Worm (Caenorhabditis elegans): ENCODE data around the gene acp-3.

The acp-3 gene

ce11 chrII:8437035-8437434 is at the start of gene acp-3:
Gene acp-3, minus strand, starts transcription at chrII:8437135.
- TF ChIP-seq F13C5.2 (tag; optimal IDR thresholded peaks at IDR 0.05) (no peak), ets-7 (tag; optimal IDR thresholded peaks at IDR 0.05) (no peak), scrt-1 (GFP tag; IDR thresholded peaks at IDR 0.05) (no peak), tbx-37 (GFP tag; conservative IDR thresholded peaks at IDR 0.05) (no peak), hmbx-1 (tag; optimal IDR thresholded peaks at IDR 0.05) (no peak), sea-1 (GFP tag; conservative IDR thresholded peaks at IDR 0.05) (no peak), flt-1 (GFP tag; IDR thresholded peaks at IDR 0.05) (no peak), aly-1 (tag; optimal IDR thresholded peaks at IDR 0.05) (no peak), hnd-1 (tag; optimal IDR thresholded peaks at IDR 0.05) (no peak), B0310.2 (tag; optimal IDR thresholded peaks at IDR 0.05) (no peak), ama-1 (optimal IDR thresholded peaks at IDR 0.05) (no peak), hmg-4 (GFP tag; optimal IDR thresholded peaks at IDR 0.05) (no peak), tra-4 (tag; optimal IDR thresholded peaks at IDR 0.05) (no peak)

- TF ChIP-seq flt-1 (GFP tag; IDR thresholded peaks at IDR 0.05) (no peak), hnd-1 (tag; optimal IDR thresholded peaks at IDR 0.05) (no peak), tbx-11 (GFP tag; IDR thresholded peaks at IDR 0.05) (no peak), sea-1 (GFP tag; conservative IDR thresholded peaks at IDR 0.05) (no peak), ama-1 (optimal IDR thresholded peaks at IDR 0.05) (no peak), tbx-37 (GFP tag; conservative IDR thresholded peaks at IDR 0.05) (no peak), hmbx-1 (tag; optimal IDR thresholded peaks at IDR 0.05) (no peak), B0310.2 (tag; optimal IDR thresholded peaks at IDR 0.05) (no peak), ets-7 (tag; optimal IDR thresholded peaks at IDR 0.05) (no peak), F13C5.2 (tag; optimal IDR thresholded peaks at IDR 0.05) (no peak), ceh-36 (tag; optimal IDR thresholded peaks at IDR 0.05) (no peak), ceh-13 (GFP tag; optimal IDR thresholded peaks at IDR 0.05) (no peak), scrt-1 (GFP tag; IDR thresholded peaks at IDR 0.05) (no peak), hmg-4 (GFP tag; optimal IDR thresholded peaks at IDR 0.05) (no peak), tra-4 (tag; optimal IDR thresholded peaks at IDR 0.05) (no peak), aly-1 (tag; optimal IDR thresholded peaks at IDR 0.05) (no peak), pes-1 (GFP tag; IDR thresholded peaks at IDR 0.05) (no peak)
Observed at ce11 chrII:8485603-8486002, 48.7 kb upstream of the acp-3 start, which contains the start of gene gbh-2. Gene gbh-2, plus strand, starts transcription at chrII:8485879.

- TF ChIP-seq tra-4 (tag; optimal IDR thresholded peaks at IDR 0.05) (no peak), ceh-13 (GFP tag; optimal IDR thresholded peaks at IDR 0.05) (no peak), B0310.2 (tag; optimal IDR thresholded peaks at IDR 0.05) (no peak), ama-1 (optimal IDR thresholded peaks at IDR 0.05) (no peak), flt-1 (GFP tag; IDR thresholded peaks at IDR 0.05) (no peak), aly-1 (tag; optimal IDR thresholded peaks at IDR 0.05) (no peak), hnd-1 (tag; optimal IDR thresholded peaks at IDR 0.05) (no peak), tbx-37 (GFP tag; conservative IDR thresholded peaks at IDR 0.05) (no peak), F13C5.2 (tag; optimal IDR thresholded peaks at IDR 0.05) (no peak), ets-7 (tag; optimal IDR thresholded peaks at IDR 0.05) (no peak), pes-1 (GFP tag; IDR thresholded peaks at IDR 0.05) (no peak), ceh-36 (tag; optimal IDR thresholded peaks at IDR 0.05) (no peak), scrt-1 (GFP tag; IDR thresholded peaks at IDR 0.05) (no peak), sea-1 (GFP tag; conservative IDR thresholded peaks at IDR 0.05) (no peak), hmbx-1 (tag; optimal IDR thresholded peaks at IDR 0.05) (no peak), tbx-11 (GFP tag; IDR thresholded peaks at IDR 0.05) (no peak), hmg-4 (GFP tag; optimal IDR thresholded peaks at IDR 0.05) (no peak)
Observed at ce11 chrII:8484546-8484945, 47.6 kb upstream of the acp-3 start.

ce11 chrII:8483793-8484186 is 46.9 kb upstream of the acp-3 start, which contains the start of gene taap-1:
Gene taap-1, minus strand, starts transcription at chrII:8483871.
- TF ChIP-seq tbx-37 (GFP tag; conservative IDR thresholded peaks at IDR 0.05), result no peak
- TF ChIP-seq pes-1 (GFP tag; IDR thresholded peaks at IDR 0.05), result no peak
- TF ChIP-seq ceh-36 (tag; optimal IDR thresholded peaks at IDR 0.05), result no peak
- no peak for TF ChIP-seq hmg-4 (GFP tag; optimal IDR thresholded peaks at IDR 0.05)
- no peak for TF ChIP-seq B0310.2 (tag; optimal IDR thresholded peaks at IDR 0.05)

- TF ChIP-seq flt-1 (GFP tag; IDR thresholded peaks at IDR 0.05) (no peak), aly-1 (tag; optimal IDR thresholded peaks at IDR 0.05) (no peak), ceh-36 (tag; optimal IDR thresholded peaks at IDR 0.05) (no peak), tbx-37 (GFP tag; conservative IDR thresholded peaks at IDR 0.05) (no peak), B0310.2 (tag; optimal IDR thresholded peaks at IDR 0.05) (no peak)
Observed at ce11 chrII:8483124-8483792, 46.3 kb upstream of the acp-3 start.

- TF ChIP-seq sea-1 (GFP tag; conservative IDR thresholded peaks at IDR 0.05), result no peak
- no peak for TF ChIP-seq B0310.2 (tag; optimal IDR thresholded peaks at IDR 0.05)
Observed at ce11 chrII:8481731-8482253, 44.9 kb upstream of the acp-3 start, which contains the start of gene M05D6.5. Gene M05D6.5, minus strand, starts transcription at chrII:8482203.

ce11 chrII:8481033-8481708 is 44.2 kb upstream of the acp-3 start:
- no peak for TF ChIP-seq hnd-1 (tag; optimal IDR thresholded peaks at IDR 0.05)
- TF ChIP-seq flt-1 (GFP tag; IDR thresholded peaks at IDR 0.05), result no peak
- TF ChIP-seq ama-1 (optimal IDR thresholded peaks at IDR 0.05), result no peak
- TF ChIP-seq aly-1 (tag; optimal IDR thresholded peaks at IDR 0.05), result no peak
- TF ChIP-seq tbx-11 (GFP tag; IDR thresholded peaks at IDR 0.05), result no peak
- no peak for TF ChIP-seq tra-4 (tag; optimal IDR thresholded peaks at IDR 0.05)
- TF ChIP-seq ceh-36 (tag; optimal IDR thresholded peaks at IDR 0.05), result no peak
- no peak for TF ChIP-seq tbx-37 (GFP tag; conservative IDR thresholded peaks at IDR 0.05)
- TF ChIP-seq B0310.2 (tag; optimal IDR thresholded peaks at IDR 0.05), result no peak

All from whole organism, early embryonic.